Fruit fly (Drosophila melanogaster): Measurements from ENCODE around the gene CG14926.

CG14926 gene

dm6 chr2L:11338219-11338618, 4.9 kb downstream of the CG14926 start (continued):
- TF ChIP-seq CG17186 (GFP tag; optimal IDR thresholded peaks at IDR 0.05) (no peak), CG2199 (GFP tag; IDR thresholded peaks at IDR 0.05) (no peak), D19A (tag; optimal IDR thresholded peaks at IDR 0.05) (peak; percentile 34), BEAF-32 (GFP tag; optimal IDR thresholded peaks at IDR 0.05) (no peak), CG6272 (GFP tag; IDR thresholded peaks at IDR 0.05) (no peak), tup (GFP tag; optimal IDR thresholded peaks at IDR 0.05) (no peak), MBD-R2 (GFP tag; IDR thresholded peaks at IDR 0.05) (no peak), luna (GFP tag; optimal IDR thresholded peaks at IDR 0.05) (no peak), CG13424 (tag; optimal IDR thresholded peaks at IDR 0.05) (peak; percentile 9), Chrac-16 (GFP tag; optimal IDR thresholded peaks at IDR 0.05) (peak; percentile 43), lilli (GFP tag; optimal IDR thresholded peaks at IDR 0.05) (peak; percentile 18), tll (GFP tag; optimal IDR thresholded peaks at IDR 0.05) (no peak), zfh2 (GFP tag; optimal IDR thresholded peaks at IDR 0.05) (no peak), Ravus (GFP tag; IDR thresholded peaks at IDR 0.05) (no peak), CG7928 (GFP tag; optimal IDR thresholded peaks at IDR 0.05) (no peak), sens (GFP tag) (peak; percentile 74), CG7357 (GFP tag; IDR thresholded peaks at IDR 0.05) (no peak), en (GFP tag; optimal IDR thresholded peaks at IDR 0.05) (no peak), CG15696 (tag; optimal IDR thresholded peaks at IDR 0.05) (peak; percentile 67), CG12155 (GFP tag; optimal IDR thresholded peaks at IDR 0.05) (peak; percentile 12), Hey (tag; optimal IDR thresholded peaks at IDR 0.05) (no peak), CG17829 (tag; optimal IDR thresholded peaks at IDR 0.05) (peak; percentile 19), CG11560 (tag; IDR thresholded peaks at IDR 0.05) (no peak), CG7963 (GFP tag; IDR thresholded peaks at IDR 0.05; ENCODE audit: partially characterized antibody) (no peak), dm (GFP tag; optimal IDR thresholded peaks at IDR 0.05) (no peak), lab (GFP tag; optimal IDR thresholded peaks at IDR 0.05) (no peak), CG9876 (GFP tag; optimal IDR thresholded peaks at IDR 0.05) (no peak), jing (GFP tag; optimal IDR thresholded peaks at IDR 0.05) (no peak), danr (GFP tag; IDR thresholded peaks at IDR 0.05) (no peak), Bdp1 (GFP tag; optimal IDR thresholded peaks at IDR 0.05) (no peak), CG11247 (GFP tag; IDR thresholded peaks at IDR 0.05) (no peak), Xbp1 (GFP tag; optimal IDR thresholded peaks at IDR 0.05) (peak; percentile 43), CG2889 (GFP tag; IDR thresholded peaks at IDR 0.05) (no peak), CG8089 (GFP tag; optimal IDR thresholded peaks at IDR 0.05) (no peak), CG14667 (GFP tag; IDR thresholded peaks at IDR 0.05) (no peak), lola (GFP tag; optimal IDR thresholded peaks at IDR 0.05) (peak in 1 of 3 experiments; percentile 74), Neu2 (GFP tag; optimal IDR thresholded peaks at IDR 0.05; ENCODE audit: borderline replicate concordance) (no peak), Oaz (GFP tag; IDR thresholded peaks at IDR 0.05) (no peak), org-1 (GFP tag; optimal IDR thresholded peaks at IDR 0.05) (peak; percentile 44), CG10654 (GFP tag; optimal IDR thresholded peaks at IDR 0.05) (no peak), Hr39 (optimal IDR thresholded peaks at IDR 0.05) (no peak), CG33213 (GFP tag; optimal IDR thresholded peaks at IDR 0.05) (no peak), CG3838 (GFP tag; optimal IDR thresholded peaks at IDR 0.05) (no peak), mld (GFP tag; IDR thresholded peaks at IDR 0.05; ENCODE audit: partially characterized antibody) (no peak), CG31441 (GFP tag; IDR thresholded peaks at IDR 0.05) (no peak), otp (GFP tag; IDR thresholded peaks at IDR 0.05) (no peak), sima (GFP tag; optimal IDR thresholded peaks at IDR 0.05) (no peak), Atf6 (GFP tag; IDR thresholded peaks at IDR 0.05) (no peak), CG2202 (tag; optimal IDR thresholded peaks at IDR 0.05) (no peak), CG8924 (tag; optimal IDR thresholded peaks at IDR 0.05) (peak; percentile 71), CG15011 (GFP tag; optimal IDR thresholded peaks at IDR 0.05) (no peak), kni (GFP tag; optimal IDR thresholded peaks at IDR 0.05) (no peak), Aef1 (GFP tag; IDR thresholded peaks at IDR 0.05) (no peak)
